Fruit fly (Drosophila melanogaster): Measurements from ENCODE around the gene CG10336.

CG10336 gene

dm6 chr2L:18653328-18653675 lies 36.0 kb upstream of the CG10336 start:
- TF ChIP-seq CG12942 (GFP tag; optimal IDR thresholded peaks at IDR 0.05): no peak
- TF ChIP-seq kni (GFP tag; optimal IDR thresholded peaks at IDR 0.05): no peak
- peak; percentile 83 for TF ChIP-seq CG17359 (tag; optimal IDR thresholded peaks at IDR 0.05)
- TF ChIP-seq CG42726 (GFP tag; IDR thresholded peaks at IDR 0.05; ENCODE audit: partially characterized antibody): no peak
- TF ChIP-seq slbo (GFP tag; IDR thresholded peaks at IDR 0.05): peak; percentile 44
- TF ChIP-seq CG17361 (GFP tag; IDR thresholded peaks at IDR 0.05): peak; percentile 86
- TF ChIP-seq CG1602 (GFP tag; optimal IDR thresholded peaks at IDR 0.05): peak; percentile 53
- no peak for TF ChIP-seq en (GFP tag; optimal IDR thresholded peaks at IDR 0.05)
- no peak for TF ChIP-seq toy (GFP tag; IDR thresholded peaks at IDR 0.05)
- no peak for TF ChIP-seq nerfin-2 (GFP tag; IDR thresholded peaks at IDR 0.05; ENCODE audit: partially characterized antibody)
- peak in 1 of 2 experiments; percentile 76 for TF ChIP-seq bsh (GFP tag; optimal IDR thresholded peaks at IDR 0.05)
- no peak for TF ChIP-seq knrl (GFP tag; IDR thresholded peaks at IDR 0.05; ENCODE audit: partially characterized antibody)
- TF ChIP-seq HmgZ (tag; optimal IDR thresholded peaks at IDR 0.05): no peak
- no peak for TF ChIP-seq CG17568 (GFP tag; optimal IDR thresholded peaks at IDR 0.05)
- TF ChIP-seq CG1792 (GFP tag; optimal IDR thresholded peaks at IDR 0.05): peak; percentile 51
- no peak for TF ChIP-seq CG43689 (GFP tag; IDR thresholded peaks at IDR 0.05)
- TF ChIP-seq sens (GFP tag): peak; percentile 98
- TF ChIP-seq CG10431 (GFP tag; optimal IDR thresholded peaks at IDR 0.05): no peak
- peak; percentile 34; the same call in 1 of the 2 replicates for TF ChIP-seq Ada2b (GFP tag; IDR thresholded peaks at IDR 0.05)
- TF ChIP-seq Dp (GFP tag; optimal IDR thresholded peaks at IDR 0.05): no peak
- TF ChIP-seq Pdp1 (GFP tag; optimal IDR thresholded peaks at IDR 0.05): peak; percentile 51 to 75
- no peak for TF ChIP-seq Antp (GFP tag; optimal IDR thresholded peaks at IDR 0.05)
- TF ChIP-seq ATbp (GFP tag; optimal IDR thresholded peaks at IDR 0.05): peak; percentile 21
- TF ChIP-seq Dll (GFP tag; IDR thresholded peaks at IDR 0.05; ENCODE audit: partially characterized antibody): no peak
- no peak for TF ChIP-seq CG14860 (GFP tag; IDR thresholded peaks at IDR 0.05; ENCODE audit: partially characterized antibody)
- peak; percentile 66 for TF ChIP-seq gem (tag; optimal IDR thresholded peaks at IDR 0.05)
- TF ChIP-seq D19B (GFP tag; optimal IDR thresholded peaks at IDR 0.05): peak; percentile 91
- TF ChIP-seq Chrac-16 (GFP tag; optimal IDR thresholded peaks at IDR 0.05): peak; percentile 15
- peak; percentile 52 for TF ChIP-seq Neu2 (GFP tag; optimal IDR thresholded peaks at IDR 0.05; ENCODE audit: borderline replicate concordance)
- TF ChIP-seq Lhr (GFP tag; optimal IDR thresholded peaks at IDR 0.05): peak; percentile 31
- TF ChIP-seq Spps (tag; optimal IDR thresholded peaks at IDR 0.05): peak; percentile 83
- peak; percentile 55; the same call in 1 of the 2 replicates for TF ChIP-seq CG8765 (GFP tag; IDR thresholded peaks at IDR 0.05)
- TF ChIP-seq CG3065 (GFP tag; optimal IDR thresholded peaks at IDR 0.05): peak; percentile 21
- peak; percentile 44 for TF ChIP-seq CG15011 (GFP tag; optimal IDR thresholded peaks at IDR 0.05)
- TF ChIP-seq ab (GFP tag; optimal IDR thresholded peaks at IDR 0.05): no peak
- peak; percentile 48 for TF ChIP-seq unpg (GFP tag; optimal IDR thresholded peaks at IDR 0.05)
- no peak for TF ChIP-seq Scr (GFP tag; IDR thresholded peaks at IDR 0.05; ENCODE audit: partially characterized antibody)
- TF ChIP-seq cato (GFP tag; optimal IDR thresholded peaks at IDR 0.05; ENCODE audit: borderline replicate concordance): no peak
- no peak for TF ChIP-seq Fer2 (tag; optimal IDR thresholded peaks at IDR 0.05)
- TF ChIP-seq CG14667 (GFP tag; IDR thresholded peaks at IDR 0.05): peak; percentile 65
- TF ChIP-seq row (GFP tag; IDR thresholded peaks at IDR 0.05): peak; percentile 71
- peak; percentile 7 for TF ChIP-seq bab2 (GFP tag; optimal IDR thresholded peaks at IDR 0.05)
- peak; percentile 85 for TF ChIP-seq CG4820 (GFP tag; optimal IDR thresholded peaks at IDR 0.05)
- TF ChIP-seq dm (GFP tag; optimal IDR thresholded peaks at IDR 0.05): no peak
- TF ChIP-seq CG10274 (GFP tag; optimal IDR thresholded peaks at IDR 0.05): peak; percentile 44
- TF ChIP-seq Doc2 (GFP tag; IDR thresholded peaks at IDR 0.05): no peak
- TF ChIP-seq tup (GFP tag; optimal IDR thresholded peaks at IDR 0.05): no peak
- TF ChIP-seq Dad (GFP tag; optimal IDR thresholded peaks at IDR 0.05): peak; percentile 65
- TF ChIP-seq CG18262 (tag; optimal IDR thresholded peaks at IDR 0.05): peak; percentile 91
- TF ChIP-seq CG5953 (GFP tag; IDR thresholded peaks at IDR 0.05): peak; percentile 10; the same call in 1 of the 2 replicates
